Worm (Caenorhabditis elegans) whole organism, L1 larva: ENCODE data around the gene R04B5.6.

ENCODE experiments used
- C16A3.4 ChIP-seq: fragments of 150-350 bp; optimal IDR thresholded peaks from 2 replicates; lab custom pipeline; 2014; ENCODE audit warnings: missing biosample characterization, missing genetic modification characterization
- C34B4.2 ChIP-seq: sonication (generic microtip); optimal IDR thresholded peaks from 2 replicates; lab custom pipeline; 2017; ENCODE audit warnings: mild to moderate bottlenecking, missing genetic modification characterization, missing compliant biosample characterization
- Y116A8C.19 ChIP-seq: sonication (generic microtip); optimal IDR thresholded peaks from 2 replicates; lab custom pipeline; 2016; ENCODE audit warnings: missing compliant biosample characterization, missing genetic modification characterization, borderline replicate concordance
- aly-2 ChIP-seq: fragments of 150-350 bp; optimal IDR thresholded peaks from 2 replicates; lab custom pipeline; 2014; ENCODE audit warnings: missing biosample characterization, missing genetic modification characterization
- blmp-1 ChIP-seq: fragments of 150-350 bp; optimal IDR thresholded peaks from 2 replicates; lab custom pipeline; 2014; ENCODE audit warnings: missing biosample characterization, missing genetic modification characterization
- ceh-82 ChIP-seq, 3 experiments: fragments of 150-350 bp in 1 of 3; sonication (generic microtip) in 2 of 3; optimal IDR thresholded peaks; 2 replicates each; lab custom pipeline; 2014 to 2017; ENCODE audit warnings: missing biosample characterization in 3 of 3, missing genetic modification characterization in 3 of 3
- ceh-88 ChIP-seq: fragments of 200-800 bp; sonication (Bioruptor generic); IDR thresholded peaks from 2 replicates; pipeline ENCODE4 v1.3.6; 2022; ENCODE audit warnings: missing genetic modification characterization, missing compliant biosample characterization
- ceh-90 ChIP-seq: sonication (generic microtip); optimal IDR thresholded peaks from 2 replicates; lab custom pipeline; 2016; ENCODE audit warnings: missing genetic modification characterization, missing compliant biosample characterization
- dsc-1 ChIP-seq: sonication (generic microtip); optimal IDR thresholded peaks from 2 replicates; lab custom pipeline; 2016; ENCODE audit warnings: mild to moderate bottlenecking, missing genetic modification characterization, missing compliant biosample characterization
- efl-3 ChIP-seq: fragments of 200-800 bp; sonication (Bioruptor generic); optimal IDR thresholded peaks from 2 replicates; lab custom pipeline; 2018; ENCODE audit warnings: mild to moderate bottlenecking, missing genetic modification characterization, missing compliant biosample characterization
- egl-27 ChIP-seq, 2 experiments: fragments of 150-350 bp in 1 of 2; sonication (generic microtip); optimal IDR thresholded peaks; 3 replicates each; lab custom pipeline; 2017 to 2018; ENCODE audit warnings: missing biosample characterization in 2 of 2, missing genetic modification characterization in 2 of 2, missing genetic modification reagents in 2 of 2
- elt-2 ChIP-seq: sonication (generic microtip); optimal IDR thresholded peaks from 2 replicates; lab custom pipeline; 2016; ENCODE audit warnings: missing genetic modification characterization, mild to moderate bottlenecking, inconsistent platforms, missing compliant biosample characterization, missing genetic modification reagents
- elt-3 ChIP-seq, 6 experiments: fragments of 150-350 bp in 1 of 6; sonication (generic microtip); optimal IDR thresholded peaks; 2 replicates each; lab custom pipeline; 2017 to 2018; ENCODE audit warnings: missing biosample characterization in 6 of 6, missing genetic modification characterization in 6 of 6, inconsistent platforms in 1 of 6
- fkh-4 ChIP-seq: sonication (generic microtip); optimal IDR thresholded peaks from 2 replicates; lab custom pipeline; 2016; ENCODE audit warnings: missing compliant biosample characterization, missing genetic modification characterization, borderline replicate concordance
- fkh-8 ChIP-seq: sonication (generic microtip); optimal IDR thresholded peaks from 2 replicates; lab custom pipeline; 2016; ENCODE audit warnings: mild to moderate bottlenecking, missing genetic modification characterization, missing compliant biosample characterization
- grh-1 ChIP-seq: fragments of 200-800 bp; sonication (Bioruptor generic); IDR thresholded peaks from 2 replicates; pipeline ENCODE4 v1.3.6; 2022; ENCODE audit warnings: missing genetic modification reagents, missing genetic modification characterization, missing compliant biosample characterization
- hlh-17 ChIP-seq: fragments of 200-800 bp; sonication (Bioruptor generic); optimal IDR thresholded peaks from 2 replicates; lab custom pipeline; 2018; ENCODE audit warnings: missing genetic modification characterization, mild to moderate bottlenecking, missing compliant biosample characterization, moderate library complexity, borderline replicate concordance
- hlh-4 ChIP-seq: sonication (generic microtip); optimal IDR thresholded peaks from 2 replicates; lab custom pipeline; 2016; ENCODE audit warnings: mild to moderate bottlenecking, missing genetic modification characterization, missing compliant biosample characterization
- irx-1 ChIP-seq: sonication (generic microtip); optimal IDR thresholded peaks from 2 replicates; lab custom pipeline; 2016; ENCODE audit warnings: missing genetic modification characterization, missing compliant biosample characterization
- isw-1 ChIP-seq: fragments of 200-800 bp; sonication (Bioruptor generic); IDR thresholded peaks from 2 replicates; pipeline ENCODE4 v1.3.6; 2022; ENCODE audit warnings: missing genetic modification characterization, missing compliant biosample characterization
- jun-1 ChIP-seq: fragments of 150-350 bp; optimal IDR thresholded peaks from 2 replicates; lab custom pipeline; 2014; ENCODE audit warnings: missing biosample characterization, missing genetic modification reagents, missing genetic modification characterization
- lin-15B ChIP-seq: fragments of 150-350 bp; sonication (generic microtip); optimal IDR thresholded peaks from 3 replicates; lab custom pipeline; 2014; ENCODE audit warnings: missing biosample characterization, missing genetic modification characterization
- lir-3 ChIP-seq: sonication (generic microtip); optimal IDR thresholded peaks from 2 replicates; lab custom pipeline; 2016; ENCODE audit warnings: mild to moderate bottlenecking, missing genetic modification characterization, moderate library complexity, missing compliant biosample characterization; ENCODE audit not compliant: poor library complexity
- mab-9 ChIP-seq: fragments of 200-800 bp; sonication (Bioruptor generic); IDR thresholded peaks from 2 replicates; pipeline ENCODE4 v1.3.6; 2022; ENCODE audit warnings: missing genetic modification reagents, missing genetic modification characterization, missing compliant biosample characterization
- mef-2 ChIP-seq: fragments of 150-350 bp; optimal IDR thresholded peaks from 2 replicates; lab custom pipeline; 2014; ENCODE audit warnings: missing biosample characterization, missing genetic modification characterization
- nhr-12 ChIP-seq: sonication (generic microtip); optimal IDR thresholded peaks from 2 replicates; lab custom pipeline; 2017; ENCODE audit warnings: missing biosample characterization, missing genetic modification characterization
- nhr-19 ChIP-seq: fragments of 200-800 bp; sonication (Bioruptor generic); conservative IDR thresholded peaks from 2 replicates; pipeline ENCODE4 v1.3.6; 2022; ENCODE audit warnings: missing genetic modification characterization, missing compliant biosample characterization
- nhr-237 ChIP-seq: fragments of 150-350 bp; optimal IDR thresholded peaks from 2 replicates; lab custom pipeline; 2014; ENCODE audit warnings: missing biosample characterization, missing genetic modification characterization
- nhr-28 ChIP-seq: fragments of 150-350 bp; optimal IDR thresholded peaks from 2 replicates; lab custom pipeline; 2014; ENCODE audit warnings: missing biosample characterization, missing genetic modification characterization
- nhr-47 ChIP-seq: sonication (generic microtip); optimal IDR thresholded peaks from 2 replicates; lab custom pipeline; 2016; ENCODE audit warnings: mild to moderate bottlenecking, missing genetic modification characterization, moderate library complexity, missing compliant biosample characterization
- nhr-71 ChIP-seq: sonication (generic microtip); optimal IDR thresholded peaks from 2 replicates; lab custom pipeline; 2016; ENCODE audit warnings: mild to moderate bottlenecking, missing genetic modification characterization, moderate library complexity, missing compliant biosample characterization
- nhr-84 ChIP-seq: sonication (generic microtip); optimal IDR thresholded peaks from 2 replicates; lab custom pipeline; 2017; ENCODE audit warnings: missing biosample characterization, missing genetic modification characterization
- snu-23 ChIP-seq: sonication (generic microtip); optimal IDR thresholded peaks from 2 replicates; lab custom pipeline; 2016; ENCODE audit warnings: missing genetic modification characterization, missing compliant biosample characterization
- sptf-1 ChIP-seq: fragments of 150-350 bp; optimal IDR thresholded peaks from 2 replicates; lab custom pipeline; 2014; ENCODE audit warnings: missing biosample characterization, missing genetic modification characterization
- tbx-2 ChIP-seq: sonication (generic microtip); optimal IDR thresholded peaks from 2 replicates; lab custom pipeline; 2016; ENCODE audit warnings: missing genetic modification characterization, missing compliant biosample characterization
- tlp-1 ChIP-seq: fragments of 150-350 bp; optimal IDR thresholded peaks from 2 replicates; lab custom pipeline; 2014; ENCODE audit warnings: missing biosample characterization, missing genetic modification characterization
- unc-30 ChIP-seq: sonication (generic microtip); optimal IDR thresholded peaks from 2 replicates; lab custom pipeline; 2017; ENCODE audit warnings: missing biosample characterization, missing genetic modification characterization
- unc-62 ChIP-seq: fragments of 150-350 bp; optimal IDR thresholded peaks from 2 replicates; lab custom pipeline; 2014; ENCODE audit warnings: missing biosample characterization, missing genetic modification reagents, missing genetic modification characterization

R04B5.6 gene

DNA sequence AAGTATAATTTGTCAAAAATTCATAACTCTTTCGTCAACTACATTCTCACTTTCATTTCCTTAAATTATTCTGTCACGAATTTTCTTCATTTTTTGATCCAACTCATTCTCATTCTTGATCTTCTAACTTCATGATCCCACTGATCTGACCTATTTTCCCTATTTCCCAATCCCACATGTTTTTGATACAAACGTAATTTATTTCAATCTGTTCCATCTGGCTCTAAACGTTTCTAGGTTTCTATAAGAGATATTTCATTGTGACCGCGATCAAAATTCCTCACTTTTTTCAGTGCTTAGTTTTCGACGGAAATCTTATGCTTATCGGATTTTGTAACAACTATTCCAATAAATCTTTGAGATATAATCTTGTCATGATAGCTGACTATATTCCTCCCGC, 19.3 kb upstream of the R04B5.6 start:
- TF ChIP-seq fkh-4 (tag; lab: Kevin White, UChicago) = peak; percentile 84
- no peak for TF ChIP-seq hlh-4
- peak; percentile 93 for TF ChIP-seq dsc-1 (tag; lab: Kevin White, UChicago)
- no peak for TF ChIP-seq nhr-47 (tag; lab: Kevin White, UChicago)

DNA sequence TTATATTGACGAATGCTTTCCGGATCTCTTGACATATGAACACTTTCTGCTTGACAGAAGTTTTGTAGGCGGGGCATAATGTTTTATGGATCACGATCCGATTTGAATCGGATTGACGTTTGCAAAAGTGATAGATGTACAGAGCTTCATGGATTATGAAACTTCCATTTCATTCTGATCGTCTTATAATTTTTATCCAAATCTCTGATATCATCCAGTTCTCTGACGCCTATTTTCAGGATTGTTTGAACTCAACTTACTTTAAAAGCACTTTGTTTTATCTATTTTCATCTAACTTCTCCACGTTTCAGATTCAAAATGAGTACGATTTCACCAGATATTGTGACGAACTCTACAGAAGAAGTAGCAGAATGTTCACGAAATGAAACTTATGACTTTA, 18.2 kb upstream of the R04B5.6 start, which contains the start of gene npr-39:
TSS of gene npr-39 (plus strand) at position 301 of the 400 bp plus-strand sequence.
- TF ChIP-seq aly-2 (tag; lab: Kevin White, UChicago) (no peak), mab-9 (no peak), nhr-47 (tag; lab: Kevin White, UChicago) (no peak), isw-1 (GFP tag; lab: Robert Waterston, UW) (no peak)

ce11 chrV:10070541-10070940, 14.4 kb upstream of the R04B5.6 start, which contains the start of gene nhr-192:
Gene nhr-192, minus strand, starts transcription at chrV:10070641.
- TF ChIP-seq fkh-8 (tag; lab: Kevin White, UChicago) (no peak), tlp-1 (tag; lab: Kevin White, UChicago) (no peak), C34B4.2 (tag; lab: Kevin White, UChicago) (no peak), Y116A8C.19 (tag; lab: Kevin White, UChicago) (no peak), egl-27 (tag; optimal IDR thresholded peaks at IDR 0.05; lab: Kevin White, UChicago) (no peak), snu-23 (GFP tag; lab: Kevin White, UChicago) (no peak), efl-3 (GFP tag; lab: Kevin White, UChicago) (no peak), ceh-82 (tag; optimal IDR thresholded peaks at IDR 0.05; lab: Kevin White, UChicago) (no peak), unc-62 (GFP tag; lab: Kevin White, UChicago) (no peak), tbx-2 (tag; lab: Kevin White, UChicago) (no peak), unc-30 (tag; lab: Kevin White, UChicago) (no peak), nhr-28 (tag; lab: Kevin White, UChicago) (no peak), ceh-90 (tag; lab: Kevin White, UChicago) (no peak), elt-2 (tag; lab: Kevin White, UChicago) (no peak), elt-3 (tag; optimal IDR thresholded peaks at IDR 0.05; lab: Kevin White, UChicago) (no peak), irx-1 (tag; lab: Kevin White, UChicago) (no peak), hlh-17 (GFP tag; lab: Kevin White, UChicago) (no peak)

DNA sequence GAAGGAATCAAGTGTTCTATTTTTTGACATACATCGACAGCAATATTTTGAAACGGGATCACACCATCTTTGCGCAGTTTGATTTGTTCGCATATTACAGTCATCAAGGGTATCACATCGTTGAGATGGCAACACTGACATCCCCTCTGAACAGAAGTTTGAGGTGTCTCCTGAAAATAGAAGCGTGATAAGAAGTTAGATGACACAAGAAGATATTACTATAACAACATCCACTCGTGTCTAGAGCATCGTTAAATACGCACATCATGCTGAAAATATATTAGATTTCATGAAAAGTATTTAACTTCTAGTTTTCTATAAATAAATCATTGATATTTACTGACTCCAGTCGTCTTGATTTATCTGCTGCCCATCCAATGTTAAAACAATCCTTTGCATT, 12.2 kb upstream of the R04B5.6 start:
- TF ChIP-seq blmp-1 (tag; lab: Kevin White, UChicago) = no peak
- TF ChIP-seq lin-15B (tag; lab: Kevin White, UChicago) = no peak
- TF ChIP-seq nhr-12 (tag; lab: Kevin White, UChicago) = no peak
- TF ChIP-seq irx-1 (tag; lab: Kevin White, UChicago) = no peak
- TF ChIP-seq elt-2 (tag; lab: Kevin White, UChicago) = no peak
- TF ChIP-seq nhr-84 (tag; lab: Kevin White, UChicago) = no peak
- TF ChIP-seq ceh-82 (tag; optimal IDR thresholded peaks at IDR 0.05; lab: Kevin White, UChicago) = no peak
- no peak for TF ChIP-seq ceh-88 (GFP tag; lab: Robert Waterston, UW)
- no peak for TF ChIP-seq mef-2 (tag; lab: Kevin White, UChicago)
- TF ChIP-seq nhr-71 = no peak
- TF ChIP-seq jun-1 (tag; lab: Kevin White, UChicago) = no peak
- TF ChIP-seq sptf-1 (tag; lab: Kevin White, UChicago) = no peak
- no peak for TF ChIP-seq nhr-19 (GFP tag; lab: Robert Waterston, UW)
- TF ChIP-seq tlp-1 (tag; lab: Kevin White, UChicago) = no peak
- no peak for TF ChIP-seq grh-1 (GFP tag; lab: Robert Waterston, UW)
- TF ChIP-seq ceh-90 (tag; lab: Kevin White, UChicago) = no peak
- TF ChIP-seq C16A3.4 = no peak
- TF ChIP-seq nhr-237 = no peak
- no peak for TF ChIP-seq lir-3 (tag; lab: Kevin White, UChicago)
- TF ChIP-seq isw-1 (GFP tag; lab: Robert Waterston, UW) = no peak
